Worm (Caenorhabditis elegans) whole organism, L4/young adult: ENCODE data around the gene K10D6.3.

Experiments
- W03F9.2 ChIP-seq: fragments of 150-350 bp; optimal IDR thresholded peaks from 2 replicates; lab custom pipeline; 2014; ENCODE audit warnings: missing biosample characterization, missing genetic modification characterization
- dao-5 ChIP-seq: sonication (generic microtip); optimal IDR thresholded peaks from 2 replicates; lab custom pipeline; 2016; ENCODE audit warnings: missing genotype, missing genetic modification characterization, moderate library complexity, missing compliant biosample characterization
- him-1 ChIP-seq: sonication (generic microtip); optimal IDR thresholded peaks from 2 replicates; lab custom pipeline; 2016; ENCODE audit warnings: missing genotype, missing genetic modification reagents, missing genetic modification characterization, missing compliant biosample characterization

ce11 chrV:11225981-11226380, 25.6 kb downstream of the K10D6.3 start, which contains the start of gene bgal-1:
- TF ChIP-seq him-1 (tag; lab: Kevin White, UChicago) (no peak), W03F9.2 (no peak), dao-5 (tag; lab: Kevin White, UChicago) (no peak)
